Worm (Caenorhabditis elegans): Measurements from ENCODE around the gene cdh-9.

DNA sequence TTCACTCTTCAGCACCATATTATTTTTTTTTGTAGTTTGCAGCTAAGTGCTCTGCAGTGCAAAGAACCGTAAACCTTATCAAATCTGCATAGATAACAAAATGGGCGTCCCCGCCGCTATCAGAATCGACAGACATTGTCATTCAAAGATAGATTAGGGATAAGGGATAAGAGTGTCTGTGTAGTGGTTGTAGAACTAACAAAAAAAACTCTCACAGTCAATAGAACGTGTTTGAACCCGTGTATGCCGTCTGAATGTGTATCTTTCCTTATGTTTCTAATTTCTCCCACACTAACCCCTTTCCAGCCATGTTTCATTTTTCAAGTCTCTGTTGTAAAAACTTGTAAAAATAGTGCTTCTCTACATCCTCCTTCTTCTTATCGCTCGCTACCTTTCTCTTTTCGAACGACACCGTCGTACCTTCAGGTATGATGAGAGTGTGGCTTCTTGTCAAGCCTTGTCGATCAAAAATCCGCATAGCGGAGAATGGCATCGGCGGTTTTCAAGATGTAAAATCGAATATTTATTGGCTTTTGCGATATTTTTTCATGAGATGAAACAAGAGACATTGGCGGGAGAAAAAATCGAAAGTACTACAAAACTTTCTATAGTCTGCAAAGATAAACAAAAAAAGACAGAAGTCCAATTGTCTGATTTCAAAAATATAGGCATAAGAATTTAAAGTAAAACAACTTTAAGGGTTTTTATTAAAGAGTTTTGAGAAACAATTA is 30.2 kb downstream of the cdh-9 start:
- no peak for TF ChIP-seq ztf-23 (GFP tag; IDR thresholded peaks at IDR 0.05)
- TF ChIP-seq tab-1 (GFP tag; IDR thresholded peaks at IDR 0.05) = no peak
- no peak for TF ChIP-seq flt-1 (GFP tag; IDR thresholded peaks at IDR 0.05)
- TF ChIP-seq ztf-29 (GFP tag; IDR thresholded peaks at IDR 0.05) = no peak
- TF ChIP-seq ref-1 (GFP tag; conservative IDR thresholded peaks at IDR 0.05) = no peak
- TF ChIP-seq med-1 (GFP tag; optimal IDR thresholded peaks at IDR 0.05; ENCODE audit: insufficient read depth) = no peak
- TF ChIP-seq T22C8.4 (GFP tag; IDR thresholded peaks at IDR 0.05) = no peak
